Fruit fly (Drosophila melanogaster) S2 (cell line): ENCODE data around the gene Cpsf100.

Experiments used
- CG8478 ChIP-seq: fragments of >200 bp; optimal IDR thresholded peaks from 2 replicates; lab custom pipeline; 2018
- CTCF ChIP-seq, 2 experiments: fragments of >200 bp; optimal IDR thresholded peaks; 2 replicates each; lab custom pipeline; 2018

DNA sequence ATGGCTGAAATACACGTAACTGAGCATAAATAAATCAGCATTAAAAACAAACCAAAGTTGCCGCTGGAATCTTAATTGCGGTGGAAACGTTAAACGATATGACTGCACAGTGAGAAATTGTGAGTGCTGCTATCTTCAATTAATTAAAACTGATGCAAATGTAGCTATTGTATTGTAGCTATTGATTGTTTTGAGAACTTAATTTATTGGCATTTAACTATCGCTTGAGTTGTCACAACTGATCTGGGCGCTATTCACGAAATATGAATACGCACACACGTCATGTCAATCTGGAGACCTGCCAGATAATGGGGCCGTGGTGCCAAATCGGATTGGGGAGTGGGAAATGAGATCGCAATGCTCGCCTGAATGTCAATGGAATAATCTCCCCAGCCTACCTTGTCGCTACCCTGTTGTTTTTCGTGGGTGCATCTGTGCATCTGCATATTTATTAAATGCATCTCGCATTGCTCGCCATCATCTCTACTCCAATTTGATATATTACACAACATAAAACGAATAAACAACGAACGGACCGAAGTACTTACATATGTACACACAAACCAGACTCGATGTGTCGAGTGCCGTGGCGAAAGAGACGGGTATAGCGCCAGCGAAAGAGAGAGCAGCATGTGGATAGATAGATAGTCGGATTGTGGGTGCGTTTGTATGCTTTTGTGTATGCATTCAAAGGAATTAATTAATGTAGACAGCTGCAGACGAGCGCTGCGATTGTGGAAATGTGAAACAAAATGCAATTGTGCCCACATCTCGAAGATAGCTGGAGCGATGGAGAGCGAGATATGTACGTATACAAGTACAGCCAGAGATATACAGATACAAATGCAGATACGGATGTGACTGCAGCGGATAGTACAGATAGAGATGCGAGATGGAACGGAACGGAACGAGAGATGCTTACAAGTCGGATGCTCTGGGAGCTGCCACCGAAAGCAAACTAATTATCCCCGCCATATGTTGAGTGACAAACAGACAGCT is 49.4 kb downstream of the Cpsf100 start:
- TF ChIP-seq CTCF (optimal IDR thresholded peaks at IDR 0.05; lab: Kevin White, UChicago) (no peak), CG8478 (lab: Kevin White, UChicago) (no peak)
